Fruit fly (Drosophila melanogaster): Measurements from ENCODE around the gene S.

S gene

DNA sequence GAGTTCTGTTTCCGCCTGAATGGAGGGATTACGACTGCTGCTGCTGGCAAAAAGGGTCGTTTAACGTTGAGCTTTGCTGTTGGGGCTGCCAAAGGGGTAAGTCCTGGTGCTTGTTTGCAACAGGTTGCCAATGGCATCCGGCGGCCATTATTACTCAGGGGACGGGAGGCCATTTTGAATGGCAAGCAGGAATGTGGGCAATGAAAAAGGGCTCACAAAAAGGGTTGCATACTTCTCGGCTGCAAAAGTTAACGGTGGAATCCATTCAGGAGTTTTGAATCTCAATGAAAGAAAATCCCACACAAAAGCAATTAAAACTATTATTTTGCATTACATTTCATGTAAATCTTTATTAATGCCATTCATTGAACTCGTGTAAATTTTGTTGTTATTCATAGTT is 28.3 kb downstream of the S start (continued):
- peak in 1 of 3 experiments; percentile 15 for TF ChIP-seq lola (GFP tag; optimal IDR thresholded peaks at IDR 0.05)
- no peak for TF ChIP-seq lab (GFP tag; optimal IDR thresholded peaks at IDR 0.05)
- no peak for TF ChIP-seq CrebB (tag; optimal IDR thresholded peaks at IDR 0.05)
- TF ChIP-seq peb (GFP tag; IDR thresholded peaks at IDR 0.05), result no peak
- TF ChIP-seq amos (GFP tag; IDR thresholded peaks at IDR 0.05; ENCODE audit: partially characterized antibody), result no peak
- no peak for TF ChIP-seq disco-r (GFP tag; optimal IDR thresholded peaks at IDR 0.05)
- no peak for TF ChIP-seq sc (optimal IDR thresholded peaks at IDR 0.05)
- no peak for TF ChIP-seq sc (GFP tag; optimal IDR thresholded peaks at IDR 0.05)
- no peak for TF ChIP-seq Hr78 (GFP tag; optimal IDR thresholded peaks at IDR 0.05)
- TF ChIP-seq gt (GFP tag; IDR thresholded peaks at IDR 0.05), result no peak
- TF ChIP-seq Awh (GFP tag; IDR thresholded peaks at IDR 0.05), result no peak
- TF ChIP-seq Bgb (GFP tag; IDR thresholded peaks at IDR 0.05; ENCODE audit: partially characterized antibody), result no peak
- 0 out of 2 replicates have a peak, but pooled peaks have one; percentile 7 for TF ChIP-seq CG42726 (GFP tag; IDR thresholded peaks at IDR 0.05; ENCODE audit: partially characterized antibody)
- no peak for TF ChIP-seq CG8944 (GFP tag; optimal IDR thresholded peaks at IDR 0.05)
- TF ChIP-seq HLH3B (GFP tag; IDR thresholded peaks at IDR 0.05), result no peak
- TF ChIP-seq Dp (GFP tag; optimal IDR thresholded peaks at IDR 0.05), result no peak
- TF ChIP-seq Med (GFP tag), result peak; percentile 25
- TF ChIP-seq sd (tag; optimal IDR thresholded peaks at IDR 0.05), result peak; percentile 57
- TF ChIP-seq zen (tag; optimal IDR thresholded peaks at IDR 0.05), result peak; percentile 24
- no peak for TF ChIP-seq hkb (optimal IDR thresholded peaks at IDR 0.05)
- no peak for TF ChIP-seq hkb (GFP tag; IDR thresholded peaks at IDR 0.05)
- TF ChIP-seq CG30403 (GFP tag; optimal IDR thresholded peaks at IDR 0.05), result no peak
- no peak for TF ChIP-seq tgo (GFP tag; IDR thresholded peaks at IDR 0.05)
- TF ChIP-seq sens-2 (GFP tag; IDR thresholded peaks at IDR 0.05), result no peak
- TF ChIP-seq Ets97D (GFP tag; optimal IDR thresholded peaks at IDR 0.05), result peak; percentile 0
- no peak for TF ChIP-seq ash1 (GFP tag; optimal IDR thresholded peaks at IDR 0.05)
- peak; percentile 81 for TF ChIP-seq phol (tag; optimal IDR thresholded peaks at IDR 0.05)
- TF ChIP-seq CG9797 (GFP tag; optimal IDR thresholded peaks at IDR 0.05), result no peak

DNA sequence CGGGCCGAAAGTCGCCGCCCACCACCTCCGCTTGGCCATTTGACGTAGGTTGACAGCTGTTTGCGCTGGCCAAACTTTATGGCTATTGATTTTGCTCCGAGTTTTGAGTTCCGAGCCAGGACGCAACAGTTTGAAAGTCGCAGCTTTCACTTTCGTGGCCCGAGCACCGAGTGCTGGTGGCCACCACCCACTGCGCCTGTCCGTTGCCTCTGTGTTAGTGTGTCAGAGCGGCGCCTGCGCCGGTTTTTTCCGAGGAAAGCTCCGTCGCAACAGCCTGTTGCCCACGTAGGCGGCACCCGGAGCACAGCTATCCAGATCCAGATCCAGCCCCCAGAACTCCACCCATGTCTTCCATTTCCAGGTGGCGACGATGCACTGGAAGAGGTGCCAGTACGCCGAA is 28.8 kb downstream of the S start:
- TF ChIP-seq abd-A (tag; optimal IDR thresholded peaks at IDR 0.05) (peak; percentile 42), CG15479 (GFP tag; optimal IDR thresholded peaks at IDR 0.05) (no peak), MBD-R2 (GFP tag; IDR thresholded peaks at IDR 0.05) (peak; percentile 32; the same call in 1 of the 2 replicates), Lim3 (GFP tag; IDR thresholded peaks at IDR 0.05) (no peak), CG34224 (GFP tag; IDR thresholded peaks at IDR 0.05; ENCODE audit: partially characterized antibody) (peak; percentile 15; the same call in 1 of the 3 replicates), hkb (optimal IDR thresholded peaks at IDR 0.05) (no peak), hkb (GFP tag; IDR thresholded peaks at IDR 0.05) (no peak), CG31224 (GFP tag; IDR thresholded peaks at IDR 0.05) (peak; percentile 65), ewg (GFP tag; optimal IDR thresholded peaks at IDR 0.05) (peak; percentile 97), CG15514 (GFP tag; optimal IDR thresholded peaks at IDR 0.05) (peak; percentile 59), dati (GFP tag; IDR thresholded peaks at IDR 0.05) (no peak), Deaf1 (tag; optimal IDR thresholded peaks at IDR 0.05) (peak; percentile 90), scrt (GFP tag; optimal IDR thresholded peaks at IDR 0.05) (peak; percentile 100), nerfin-2 (GFP tag; IDR thresholded peaks at IDR 0.05; ENCODE audit: partially characterized antibody) (peak; percentile 32; the same call in 1 of the 2 replicates), Taf1 (GFP tag; IDR thresholded peaks at IDR 0.05) (no peak), CG9932 (GFP tag; IDR thresholded peaks at IDR 0.05) (peak; percentile 3; the same call in 1 of the 2 replicates), CG6175 (GFP tag; IDR thresholded peaks at IDR 0.05) (0 out of 3 replicates have a peak, but pooled peaks have one; percentile 9), onecut (GFP tag; IDR thresholded peaks at IDR 0.05) (peak; percentile 97), crp (GFP tag; optimal IDR thresholded peaks at IDR 0.05) (peak in 1 of 2 experiments; percentile 15), CG6654 (GFP tag; optimal IDR thresholded peaks at IDR 0.05) (peak; percentile 77), lola (GFP tag; optimal IDR thresholded peaks at IDR 0.05) (peak in 1 of 3 experiments; percentile 3)
